Fruit fly (Drosophila melanogaster) whole organism, prepupa: ENCODE measurements around the gene CG7029.

Experiments
- Blimp-1 ChIP-seq: fragments of 200-800 bp; sonication (Bioruptor generic); optimal IDR thresholded peaks from 3 replicates; lab custom pipeline; 2017; ENCODE audit warnings: missing biosample characterization, missing genetic modification characterization, mild to moderate bottlenecking, moderate library complexity, missing genetic modification reagents
- CG10669 ChIP-seq: fragments of 200-800 bp; sonication (Bioruptor generic); optimal IDR thresholded peaks from 3 replicates; lab custom pipeline; 2018; ENCODE audit warnings: missing biosample characterization, mild to moderate bottlenecking, missing genetic modification characterization, moderate library complexity
- CG1621 ChIP-seq: fragments of 200-800 bp; sonication (Bioruptor generic); optimal IDR thresholded peaks from 3 replicates; lab custom pipeline; 2018; ENCODE audit warnings: missing biosample characterization, mild to moderate bottlenecking, missing genetic modification characterization
- CG16779 ChIP-seq: fragments of 200-800 bp; sonication (Bioruptor generic); optimal IDR thresholded peaks from 3 replicates; lab custom pipeline; 2017; ENCODE audit warnings: missing biosample characterization, mild to moderate bottlenecking, missing genetic modification characterization
- CG3032 ChIP-seq: fragments of 200-800 bp; optimal IDR thresholded peaks from 2 replicates; lab custom pipeline; 2019; ENCODE audit warnings: missing biosample characterization, mild to moderate bottlenecking, missing genetic modification characterization, moderate library complexity
- Hr38 ChIP-seq: sonication (Bioruptor generic); optimal IDR thresholded peaks from 2 replicates; lab custom pipeline; 2016; ENCODE audit warnings: missing biosample characterization, missing genetic modification characterization
- Hr39 ChIP-seq: fragments of 200-800 bp; sonication (Bioruptor generic); optimal IDR thresholded peaks from 2 replicates; lab custom pipeline; 2016; ENCODE audit warnings: missing biosample characterization, missing genetic modification characterization
- Met ChIP-seq: fragments of 200-800 bp; sonication (Bioruptor generic); optimal IDR thresholded peaks from 3 replicates; lab custom pipeline; 2016; ENCODE audit warnings: missing biosample characterization, missing genetic modification characterization
- achi ChIP-seq: fragments of 200-800 bp; sonication (Bioruptor generic); optimal IDR thresholded peaks from 3 replicates; lab custom pipeline; 2016; ENCODE audit warnings: missing biosample characterization, missing genetic modification characterization
- esn ChIP-seq: fragments of 200-800 bp; sonication (Bioruptor generic); optimal IDR thresholded peaks from 2 replicates; lab custom pipeline; 2016; ENCODE audit warnings: missing biosample characterization, mild to moderate bottlenecking, missing genetic modification characterization, moderate library complexity
- fd59A ChIP-seq: fragments of 200-800 bp; sonication (Bioruptor generic); optimal IDR thresholded peaks from 2 replicates; lab custom pipeline; 2017; ENCODE audit warnings: missing biosample characterization, mild to moderate bottlenecking, missing genetic modification characterization, missing genetic modification reagents

dm6 chr3R:22747423-22748090 is 3.1 kb upstream of the CG7029 start, which contains the start of gene CG17141:
- TF ChIP-seq achi (GFP tag; lab: Kevin White, UChicago) (no peak), fd59A (GFP tag; lab: Kevin White, UChicago) (no peak), Blimp-1 (GFP tag; lab: Kevin White, UChicago) (no peak), CG16779 (tag; lab: Kevin White, UChicago) (no peak), Hr38 (GFP tag; lab: Kevin White, UChicago) (no peak), Hr39 (GFP tag; lab: Kevin White, UChicago) (no peak), CG1621 (tag; lab: Kevin White, UChicago) (no peak), Met (GFP tag; lab: Kevin White, UChicago) (no peak), CG10669 (no peak), CG3032 (tag; lab: Kevin White, UChicago) (no peak), esn (no peak)
